Worm (Caenorhabditis elegans): Measurements from ENCODE around the gene F53H4.2.
A peak's percentile ranks its signal among the peaks of the same experiment; 100 is the strongest.

The F53H4.2 gene

ce11 chrX:15842492-15842891, 14.5 kb upstream of the F53H4.2 start:
- TF ChIP-seq tab-1 (GFP tag; IDR thresholded peaks at IDR 0.05) = no peak
- no peak for TF ChIP-seq ztf-29 (GFP tag; IDR thresholded peaks at IDR 0.05)

- no peak for TF ChIP-seq ztf-29 (GFP tag; IDR thresholded peaks at IDR 0.05)
- TF ChIP-seq klf-2 (GFP tag; conservative IDR thresholded peaks at IDR 0.05) = no peak
- no peak for TF ChIP-seq flt-1 (GFP tag; IDR thresholded peaks at IDR 0.05)
- no peak for TF ChIP-seq tab-1 (GFP tag; IDR thresholded peaks at IDR 0.05)
- TF ChIP-seq T22C8.4 (GFP tag; IDR thresholded peaks at IDR 0.05) = no peak
- no peak for TF ChIP-seq ref-1 (GFP tag; conservative IDR thresholded peaks at IDR 0.05)
- TF ChIP-seq ztf-23 (GFP tag; IDR thresholded peaks at IDR 0.05) = no peak
- TF ChIP-seq cog-1 (tag; optimal IDR thresholded peaks at IDR 0.05) = no peak
Observed at ce11 chrX:15844330-15844729, 12.6 kb upstream of the F53H4.2 start.

ce11 chrX:15846552-15846951, 10.4 kb upstream of the F53H4.2 start:
- no peak for TF ChIP-seq cog-1 (tag; optimal IDR thresholded peaks at IDR 0.05)
- TF ChIP-seq tab-1 (GFP tag; IDR thresholded peaks at IDR 0.05) = no peak

ce11 chrX:15847543-15848087, 9.3 kb upstream of the F53H4.2 start, which contains the start of gene F59F4.3:
Gene F59F4.3, minus strand, starts transcription at chrX:15847593.
- TF ChIP-seq ref-1 (GFP tag; conservative IDR thresholded peaks at IDR 0.05) (no peak), T22C8.4 (GFP tag; IDR thresholded peaks at IDR 0.05) (no peak), tab-1 (GFP tag; IDR thresholded peaks at IDR 0.05) (no peak), cog-1 (tag; optimal IDR thresholded peaks at IDR 0.05) (no peak), ztf-29 (GFP tag; IDR thresholded peaks at IDR 0.05) (no peak), med-1 (GFP tag; optimal IDR thresholded peaks at IDR 0.05; ENCODE audit: insufficient read depth) (no peak), ztf-23 (GFP tag; IDR thresholded peaks at IDR 0.05) (no peak), flt-1 (GFP tag; IDR thresholded peaks at IDR 0.05) (no peak), klf-2 (GFP tag; conservative IDR thresholded peaks at IDR 0.05) (no peak)

- TF ChIP-seq med-1 (GFP tag; optimal IDR thresholded peaks at IDR 0.05; ENCODE audit: insufficient read depth) (no peak), cog-1 (tag; optimal IDR thresholded peaks at IDR 0.05) (no peak), T22C8.4 (GFP tag; IDR thresholded peaks at IDR 0.05) (no peak), ref-1 (GFP tag; conservative IDR thresholded peaks at IDR 0.05) (no peak), klf-2 (GFP tag; conservative IDR thresholded peaks at IDR 0.05) (no peak), flt-1 (GFP tag; IDR thresholded peaks at IDR 0.05) (no peak)
Observed at ce11 chrX:15848867-15849266, 8.1 kb upstream of the F53H4.2 start.

- TF ChIP-seq cog-1 (tag; optimal IDR thresholded peaks at IDR 0.05) (peak; percentile 55), flt-1 (GFP tag; IDR thresholded peaks at IDR 0.05) (no peak), T22C8.4 (GFP tag; IDR thresholded peaks at IDR 0.05) (0 out of 2 replicates have a peak, but pooled peaks have one; percentile 8)
Observed at ce11 chrX:15849397-15849935, 7.5 kb upstream of the F53H4.2 start, which contains the start of gene acl-1. Gene acl-1, plus strand, starts transcription at chrX:15849885.

ce11 chrX:15851013-15851412, 5.9 kb upstream of the F53H4.2 start:
- TF ChIP-seq ztf-23 (GFP tag; IDR thresholded peaks at IDR 0.05) (no peak), ztf-29 (GFP tag; IDR thresholded peaks at IDR 0.05) (no peak), ref-1 (GFP tag; conservative IDR thresholded peaks at IDR 0.05) (no peak), T22C8.4 (GFP tag; IDR thresholded peaks at IDR 0.05) (no peak), med-1 (GFP tag; optimal IDR thresholded peaks at IDR 0.05; ENCODE audit: insufficient read depth) (no peak), tab-1 (GFP tag; IDR thresholded peaks at IDR 0.05) (no peak), cog-1 (tag; optimal IDR thresholded peaks at IDR 0.05) (no peak), flt-1 (GFP tag; IDR thresholded peaks at IDR 0.05) (no peak), klf-2 (GFP tag; conservative IDR thresholded peaks at IDR 0.05) (no peak)

ce11 chrX:15860556-15861008, 3.6 kb downstream of the F53H4.2 start, which contains the start of gene F53H4.6:
Gene F53H4.6, minus strand, starts transcription at chrX:15860606.
- TF ChIP-seq flt-1 (GFP tag; IDR thresholded peaks at IDR 0.05) = no peak
- no peak for TF ChIP-seq T22C8.4 (GFP tag; IDR thresholded peaks at IDR 0.05)
- TF ChIP-seq med-1 (GFP tag; optimal IDR thresholded peaks at IDR 0.05; ENCODE audit: insufficient read depth) = no peak
- TF ChIP-seq ztf-29 (GFP tag; IDR thresholded peaks at IDR 0.05) = no peak
- TF ChIP-seq klf-2 (GFP tag; conservative IDR thresholded peaks at IDR 0.05) = no peak
- no peak for TF ChIP-seq tab-1 (GFP tag; IDR thresholded peaks at IDR 0.05)

ce11 chrX:15865868-15866555, 9.1 kb downstream of the F53H4.2 start, which contains the start of the genes csb-1 and F53H4.4:
Gene csb-1, minus strand, starts transcription at chrX:15865918.
Gene F53H4.4, plus strand, starts transcription at chrX:15866387.
- TF ChIP-seq med-1 (GFP tag; optimal IDR thresholded peaks at IDR 0.05; ENCODE audit: insufficient read depth) (no peak), tab-1 (GFP tag; IDR thresholded peaks at IDR 0.05) (no peak), cog-1 (tag; optimal IDR thresholded peaks at IDR 0.05) (peak; percentile 18), ztf-29 (GFP tag; IDR thresholded peaks at IDR 0.05) (no peak)

ce11 chrX:15869589-15869988, 12.6 kb downstream of the F53H4.2 start:
- TF ChIP-seq ztf-23 (GFP tag; IDR thresholded peaks at IDR 0.05) = no peak
- TF ChIP-seq tab-1 (GFP tag; IDR thresholded peaks at IDR 0.05) = no peak
- TF ChIP-seq klf-2 (GFP tag; conservative IDR thresholded peaks at IDR 0.05) = no peak
- TF ChIP-seq cog-1 (tag; optimal IDR thresholded peaks at IDR 0.05) = no peak
- no peak for TF ChIP-seq ref-1 (GFP tag; conservative IDR thresholded peaks at IDR 0.05)
- no peak for TF ChIP-seq flt-1 (GFP tag; IDR thresholded peaks at IDR 0.05)
- TF ChIP-seq T22C8.4 (GFP tag; IDR thresholded peaks at IDR 0.05) = no peak
- no peak for TF ChIP-seq ztf-29 (GFP tag; IDR thresholded peaks at IDR 0.05)
- no peak for TF ChIP-seq med-1 (GFP tag; optimal IDR thresholded peaks at IDR 0.05; ENCODE audit: insufficient read depth)

Data from whole organism, midembryonic.